Worm (Caenorhabditis elegans) whole organism, L2 larva: ENCODE data around the gene R08C7.4.
A peak's percentile ranks its signal among the peaks of the same experiment; 100 is the strongest.

Experiments used
- F13H6.1 ChIP-seq: sonication (generic microtip); optimal IDR thresholded peaks from 2 replicates; lab custom pipeline; 2016; ENCODE audit warnings: missing genetic modification characterization, missing compliant biosample characterization
- R02D3.7 ChIP-seq: fragments of 150-350 bp; optimal IDR thresholded peaks from 2 replicates; lab custom pipeline; 2014; ENCODE audit warnings: missing biosample characterization, missing genetic modification characterization
- Y55F3AM.14 ChIP-seq: fragments of 200-800 bp; sonication (Bioruptor generic); optimal IDR thresholded peaks from 2 replicates; lab custom pipeline; 2018; ENCODE audit warnings: mild to moderate bottlenecking, missing genetic modification characterization, missing compliant biosample characterization
- ZK546.5 ChIP-seq: sonication (generic microtip); optimal IDR thresholded peaks from 2 replicates; lab custom pipeline; 2017; ENCODE audit warnings: missing biosample characterization, missing genetic modification characterization
- aly-2 ChIP-seq: fragments of 150-350 bp; optimal IDR thresholded peaks from 2 replicates; lab custom pipeline; 2014; ENCODE audit warnings: missing biosample characterization, missing genetic modification characterization
- ama-1 ChIP-seq: fragments of 150-350 bp; optimal IDR thresholded peaks from 2 replicates; lab custom pipeline; 2018; ENCODE audit warnings: inconsistent platforms
- blmp-1 ChIP-seq: sonication (generic microtip); optimal IDR thresholded peaks from 2 replicates; lab custom pipeline; 2017; ENCODE audit warnings: missing genetic modification characterization, mild to moderate bottlenecking, missing compliant biosample characterization, antibody characterized with exemption, moderate library complexity; ENCODE audit not compliant: insufficient read depth
- ceh-16 ChIP-seq: fragments of 150-350 bp; optimal IDR thresholded peaks from 2 replicates; lab custom pipeline; 2014; ENCODE audit warnings: missing biosample characterization, missing genetic modification characterization
- ceh-82 ChIP-seq: fragments of 150-350 bp; optimal IDR thresholded peaks from 2 replicates; lab custom pipeline; 2014; ENCODE audit warnings: missing biosample characterization, missing genetic modification characterization
- crh-2 ChIP-seq: sonication (generic microtip); optimal IDR thresholded peaks from 2 replicates; lab custom pipeline; 2017; ENCODE audit warnings: missing biosample characterization, missing genetic modification characterization
- dmd-4 ChIP-seq: sonication (generic microtip); optimal IDR thresholded peaks from 2 replicates; lab custom pipeline; 2017; ENCODE audit warnings: missing biosample characterization, missing genetic modification characterization
- elt-3 ChIP-seq: sonication (generic microtip); optimal IDR thresholded peaks from 2 replicates; lab custom pipeline; 2017; ENCODE audit warnings: missing biosample characterization, missing genetic modification characterization
- fos-1 ChIP-seq: fragments of 150-350 bp; optimal IDR thresholded peaks from 2 replicates; lab custom pipeline; 2014; ENCODE audit warnings: missing biosample characterization, missing genetic modification characterization
- gmeb-1 ChIP-seq: fragments of 150-350 bp; optimal IDR thresholded peaks from 2 replicates; lab custom pipeline; 2014; ENCODE audit warnings: missing biosample characterization, missing genetic modification characterization
- lin-11 ChIP-seq: fragments of 150-350 bp; sonication (generic microtip); optimal IDR thresholded peaks from 2 replicates; lab custom pipeline; 2014; ENCODE audit warnings: missing biosample characterization, missing genetic modification characterization, inconsistent platforms, mixed read lengths
- lin-39 ChIP-seq: fragments of 150-350 bp; optimal IDR thresholded peaks from 2 replicates; lab custom pipeline; 2014; ENCODE audit warnings: missing biosample characterization, missing genetic modification reagents, missing genetic modification characterization
- lsy-2 ChIP-seq, 2 experiments: fragments of 150-350 bp in 1 of 2; sonication (generic microtip) in 1 of 2; optimal IDR thresholded peaks; 2 replicates each; lab custom pipeline; 2014 to 2017; ENCODE audit warnings: missing biosample characterization in 2 of 2, missing genetic modification characterization in 2 of 2
- mab-5 ChIP-seq: fragments of 150-350 bp; optimal IDR thresholded peaks from 2 replicates; lab custom pipeline; 2014; ENCODE audit warnings: missing biosample characterization, missing genetic modification characterization
- mbf-1 ChIP-seq: sonication (generic microtip); optimal IDR thresholded peaks from 2 replicates; lab custom pipeline; 2017; ENCODE audit warnings: missing biosample characterization, missing genetic modification characterization
- mdl-1 ChIP-seq, 2 experiments: fragments of 150-350 bp in 1 of 2; sonication (generic microtip) in 1 of 2; optimal IDR thresholded peaks; 2 replicates each; lab custom pipeline; 2017; ENCODE audit warnings: missing biosample characterization in 2 of 2, missing genetic modification characterization in 2 of 2
- nhr-10 ChIP-seq: sonication (generic microtip); optimal IDR thresholded peaks from 2 replicates; lab custom pipeline; 2017; ENCODE audit warnings: missing biosample characterization, missing genetic modification characterization
- nhr-11 ChIP-seq: fragments of 150-350 bp; optimal IDR thresholded peaks from 2 replicates; lab custom pipeline; 2014; ENCODE audit warnings: missing biosample characterization, missing genetic modification characterization
- nhr-129 ChIP-seq: fragments of 150-350 bp; optimal IDR thresholded peaks from 2 replicates; lab custom pipeline; 2014; ENCODE audit warnings: missing biosample characterization, missing genetic modification characterization
- nhr-21 ChIP-seq: fragments of 150-350 bp; optimal IDR thresholded peaks from 2 replicates; lab custom pipeline; 2014; ENCODE audit warnings: missing biosample characterization, missing genetic modification characterization
- nhr-23 ChIP-seq: fragments of 150-350 bp; optimal IDR thresholded peaks from 2 replicates; lab custom pipeline; 2014; ENCODE audit warnings: missing biosample characterization, missing genetic modification reagents, missing genetic modification characterization
- nhr-237 ChIP-seq: fragments of 150-350 bp; optimal IDR thresholded peaks from 2 replicates; lab custom pipeline; 2014; ENCODE audit warnings: missing biosample characterization, missing genetic modification characterization
- nhr-25 ChIP-seq: fragments of 150-350 bp; sonication (generic microtip); optimal IDR thresholded peaks from 3 replicates; lab custom pipeline; 2014; ENCODE audit warnings: missing biosample characterization, missing genetic modification characterization
- nhr-6 ChIP-seq: fragments of 150-350 bp; optimal IDR thresholded peaks from 2 replicates; lab custom pipeline; 2014; ENCODE audit warnings: missing biosample characterization, missing genetic modification characterization
- nhr-77 ChIP-seq: fragments of 150-350 bp; optimal IDR thresholded peaks from 2 replicates; lab custom pipeline; 2014; ENCODE audit warnings: missing biosample characterization, missing genetic modification characterization
- peb-1 ChIP-seq: fragments of 150-350 bp; optimal IDR thresholded peaks from 2 replicates; lab custom pipeline; 2014; ENCODE audit warnings: missing biosample characterization, missing genetic modification characterization
- sem-4 ChIP-seq: fragments of 150-350 bp; optimal IDR thresholded peaks from 2 replicates; lab custom pipeline; 2014; ENCODE audit warnings: missing biosample characterization, missing genetic modification reagents, missing genetic modification characterization
- skn-1 ChIP-seq: sonication (generic microtip); optimal IDR thresholded peaks from 2 replicates; lab custom pipeline; 2017; ENCODE audit warnings: missing biosample characterization, missing genetic modification characterization
- sma-3 ChIP-seq: sonication (generic microtip); optimal IDR thresholded peaks from 2 replicates; lab custom pipeline; 2016; ENCODE audit warnings: missing genetic modification reagents, missing genetic modification characterization, missing compliant biosample characterization
- sma-9 ChIP-seq, 2 experiments: fragments of 150-350 bp in 1 of 2; sonication (generic microtip) in 1 of 2; optimal IDR thresholded peaks; 2 replicates each; lab custom pipeline; 2014 to 2016; ENCODE audit warnings: missing genetic modification characterization in 2 of 2, mild to moderate bottlenecking in 1 of 2, missing biosample characterization in 1 of 2, missing compliant biosample characterization in 1 of 2, missing genetic modification reagents in 1 of 2, moderate library complexity in 1 of 2
- snpc-4 ChIP-seq: fragments of 150-350 bp; optimal IDR thresholded peaks from 2 replicates; lab custom pipeline; 2014; ENCODE audit warnings: missing biosample characterization, missing genetic modification characterization
- unc-39 ChIP-seq: fragments of 150-350 bp; optimal IDR thresholded peaks from 2 replicates; lab custom pipeline; 2014; ENCODE audit warnings: missing biosample characterization, missing genetic modification characterization
- unc-55 ChIP-seq: fragments of 150-350 bp; sonication (generic microtip); optimal IDR thresholded peaks from 3 replicates; lab custom pipeline; 2014; ENCODE audit warnings: missing biosample characterization, missing genetic modification reagents, missing genetic modification characterization
- unc-62 ChIP-seq: fragments of 150-350 bp; optimal IDR thresholded peaks from 2 replicates; lab custom pipeline; 2014; ENCODE audit warnings: missing biosample characterization, missing genetic modification reagents, missing genetic modification characterization
- ztf-1 ChIP-seq: fragments of 200-800 bp; sonication (Bioruptor generic); conservative IDR thresholded peaks from 2 replicates; pipeline ENCODE4 v1.3.6; 2022; ENCODE audit warnings: missing genetic modification characterization, missing compliant biosample characterization

The R08C7.4 gene

DNA sequence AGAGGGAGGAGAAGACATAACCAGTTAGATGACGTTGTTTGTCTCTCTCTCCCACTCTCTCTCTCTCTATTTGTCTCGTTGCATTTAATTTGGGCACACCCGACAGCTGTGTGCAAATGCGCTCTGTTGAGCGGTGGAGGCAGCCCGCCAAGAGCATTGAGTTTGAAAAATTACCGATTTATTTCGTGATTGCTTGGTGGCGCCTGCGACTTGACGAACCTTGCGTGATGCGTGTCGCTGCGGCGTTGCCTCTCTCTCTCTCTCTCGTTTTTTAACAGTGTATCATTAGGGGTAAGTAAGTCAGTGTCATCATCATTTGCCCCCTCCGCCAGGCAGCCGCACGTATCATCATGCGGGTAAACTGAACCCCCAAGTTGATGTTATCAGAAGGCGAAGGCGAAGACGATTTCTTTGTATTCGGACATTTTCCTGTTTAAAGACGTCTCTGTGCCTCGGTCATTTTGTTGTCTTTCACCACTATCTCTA lies 28.7 kb upstream of the R08C7.4 start (continued):
- TF ChIP-seq fos-1 (tag; lab: Kevin White, UChicago) = peak; percentile 76
- TF ChIP-seq lsy-2 (tag; optimal IDR thresholded peaks at IDR 0.05; lab: Kevin White, UChicago) = peak; percentile 31 to 75
- TF ChIP-seq Y55F3AM.14 (GFP tag; lab: Kevin White, UChicago) = peak; percentile 56
- TF ChIP-seq nhr-77 = no peak
- TF ChIP-seq gmeb-1 (tag; lab: Kevin White, UChicago) = peak; percentile 19
- TF ChIP-seq blmp-1 (tag; lab: Kevin White, UChicago) = peak; percentile 36
- peak; percentile 67 for TF ChIP-seq lin-11 (tag; lab: Kevin White, UChicago)
- no peak for TF ChIP-seq ztf-1 (GFP tag; lab: Robert Waterston, UW)
- TF ChIP-seq, all 48 proteins: peak for 22

DNA sequence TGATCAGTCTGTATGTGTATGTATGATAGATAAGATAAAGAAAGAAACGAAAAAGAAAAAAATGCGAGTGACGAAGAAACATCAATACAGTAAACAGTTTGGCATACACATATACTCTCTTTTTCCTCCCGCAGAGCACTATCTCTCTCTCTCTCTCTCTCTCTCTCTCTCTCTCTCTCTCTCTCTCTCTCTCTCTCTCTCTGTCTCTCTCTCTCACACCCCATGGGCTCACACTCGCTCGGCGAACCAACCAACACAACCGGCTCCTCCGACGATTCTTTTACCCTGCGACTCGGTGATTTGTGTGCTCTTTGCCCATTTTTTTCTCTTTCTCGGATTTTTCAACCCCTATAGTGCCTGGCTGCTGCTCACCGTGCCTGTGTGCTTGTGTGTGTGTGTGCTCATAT lies 27.8 kb upstream of the R08C7.4 start:
- no peak for TF ChIP-seq unc-55 (GFP tag; lab: Kevin White, UChicago)
- TF ChIP-seq mbf-1 = no peak
- no peak for TF ChIP-seq aly-2 (tag; lab: Kevin White, UChicago)
- TF ChIP-seq snpc-4 (tag; lab: Kevin White, UChicago) = no peak
- TF ChIP-seq nhr-25 (tag; lab: Kevin White, UChicago) = no peak
- no peak for TF ChIP-seq nhr-6 (tag; lab: Kevin White, UChicago)
- no peak for TF ChIP-seq unc-39 (tag; lab: Kevin White, UChicago)
- TF ChIP-seq gmeb-1 (tag; lab: Kevin White, UChicago) = no peak
- TF ChIP-seq Y55F3AM.14 (GFP tag; lab: Kevin White, UChicago) = no peak
- no peak for TF ChIP-seq lin-11 (tag; lab: Kevin White, UChicago)
- TF ChIP-seq nhr-237 (tag; lab: Kevin White, UChicago) = no peak
- no peak for TF ChIP-seq mdl-1 (tag; optimal IDR thresholded peaks at IDR 0.05; lab: Kevin White, UChicago)
- TF ChIP-seq sem-4 = no peak
- TF ChIP-seq lsy-2 (tag; optimal IDR thresholded peaks at IDR 0.05; lab: Kevin White, UChicago) = peak in 1 of 2 experiments; percentile 48
- no peak for TF ChIP-seq skn-1 (tag; lab: Kevin White, UChicago)
- TF ChIP-seq nhr-129 (tag; lab: Kevin White, UChicago) = peak; percentile 56
- no peak for TF ChIP-seq blmp-1 (tag; lab: Kevin White, UChicago)
- no peak for TF ChIP-seq nhr-11
- TF ChIP-seq ceh-82 = no peak
- TF ChIP-seq nhr-10 = no peak
- TF ChIP-seq nhr-77 = no peak
- no peak for TF ChIP-seq ama-1 (lab: Kevin White, UChicago)
- TF ChIP-seq R02D3.7 = no peak
- TF ChIP-seq sma-9 (GFP tag; optimal IDR thresholded peaks at IDR 0.05; lab: Kevin White, UChicago) = peak; percentile 39
- no peak for TF ChIP-seq sma-9 (tag; optimal IDR thresholded peaks at IDR 0.05; lab: Kevin White, UChicago)
- TF ChIP-seq sma-3 = peak; percentile 4
- TF ChIP-seq ZK546.5 (tag; lab: Kevin White, UChicago) = no peak
- TF ChIP-seq nhr-21 (tag; lab: Kevin White, UChicago) = no peak
- no peak for TF ChIP-seq unc-62
- peak; percentile 85 for TF ChIP-seq F13H6.1 (tag; lab: Kevin White, UChicago)
- TF ChIP-seq mab-5 = no peak
- no peak for TF ChIP-seq dmd-4 (tag; lab: Kevin White, UChicago)
- peak; percentile 54 for TF ChIP-seq fos-1 (tag; lab: Kevin White, UChicago)
- TF ChIP-seq elt-3 (tag; lab: Kevin White, UChicago) = no peak
- peak; percentile 3 for TF ChIP-seq crh-2 (tag; lab: Kevin White, UChicago)

ce11 chrIV:4408714-4409113 lies 26.1 kb upstream of the R08C7.4 start:
- no peak for TF ChIP-seq nhr-129 (tag; lab: Kevin White, UChicago)
- TF ChIP-seq dmd-4 (tag; lab: Kevin White, UChicago) = no peak
- no peak for TF ChIP-seq nhr-6 (tag; lab: Kevin White, UChicago)
- no peak for TF ChIP-seq ztf-1 (GFP tag; lab: Robert Waterston, UW)
- TF ChIP-seq lsy-2 (tag; optimal IDR thresholded peaks at IDR 0.05; lab: Kevin White, UChicago) = no peak
- TF ChIP-seq F13H6.1 (tag; lab: Kevin White, UChicago) = no peak
- TF ChIP-seq lin-39 (tag; lab: Kevin White, UChicago) = no peak
- TF ChIP-seq nhr-23 = no peak
- no peak for TF ChIP-seq peb-1 (tag; lab: Kevin White, UChicago)
- no peak for TF ChIP-seq lin-11 (tag; lab: Kevin White, UChicago)
- no peak for TF ChIP-seq unc-62
- no peak for TF ChIP-seq fos-1 (tag; lab: Kevin White, UChicago)
- no peak for TF ChIP-seq ceh-16 (tag; lab: Kevin White, UChicago)
- no peak for TF ChIP-seq elt-3 (tag; lab: Kevin White, UChicago)
- TF ChIP-seq sma-3 = no peak
- TF ChIP-seq nhr-237 (tag; lab: Kevin White, UChicago) = no peak
- no peak for TF ChIP-seq snpc-4 (tag; lab: Kevin White, UChicago)
- TF ChIP-seq, all 48 proteins: peak for 0
